Worm (Caenorhabditis elegans): ENCODE results near the gene gst-42.

gst-42 gene

ce11 chrX:11680851-11681250 is 46.9 kb downstream of the gst-42 start, which contains the start of gene T04F8.7:
Gene T04F8.7 (minus strand): TSS chrX:11680980.
- TF ChIP-seq ztf-6 (GFP tag; IDR thresholded peaks at IDR 0.05), result no peak
- 0 out of 2 replicates have a peak, but pooled peaks have one; percentile 22 for TF ChIP-seq Y53G8AR.9 (GFP tag; conservative IDR thresholded peaks at IDR 0.05)
- no peak for TF ChIP-seq snpc-1.1 (tag; optimal IDR thresholded peaks at IDR 0.05; ENCODE audit: insufficient read depth)
- peak; percentile 28 for TF ChIP-seq unc-62 (GFP tag; optimal IDR thresholded peaks at IDR 0.05)
- no peak for TF ChIP-seq fkh-3 (tag; optimal IDR thresholded peaks at IDR 0.05)
- TF ChIP-seq lin-54 (GFP tag; optimal IDR thresholded peaks at IDR 0.05), result no peak
- no peak for TF ChIP-seq hlh-26 (GFP tag; conservative IDR thresholded peaks at IDR 0.05)
- no peak for TF ChIP-seq attf-3 (GFP tag; conservative IDR thresholded peaks at IDR 0.05)
- TF ChIP-seq ztf-3 (GFP tag; optimal IDR thresholded peaks at IDR 0.05), result no peak
- TF ChIP-seq dox-1 (GFP tag; IDR thresholded peaks at IDR 0.05), result peak; percentile 66
- TF ChIP-seq lag-1 (GFP tag; IDR thresholded peaks at IDR 0.05), result no peak
- TF ChIP-seq ccch-3 (GFP tag; optimal IDR thresholded peaks at IDR 0.05), result no peak
- TF ChIP-seq chd-7 (tag; optimal IDR thresholded peaks at IDR 0.05), result no peak
- TF ChIP-seq F37B4.10 (GFP tag; IDR thresholded peaks at IDR 0.05), result no peak
- TF ChIP-seq ceh-79 (tag; optimal IDR thresholded peaks at IDR 0.05), result no peak
- no peak for TF ChIP-seq aptf-3 (GFP tag; IDR thresholded peaks at IDR 0.05)
- TF ChIP-seq madf-6 (GFP tag; IDR thresholded peaks at IDR 0.05), result no peak
- TF ChIP-seq F22D6.2 (tag; optimal IDR thresholded peaks at IDR 0.05), result no peak
- TF ChIP-seq tbp1 (GFP tag; optimal IDR thresholded peaks at IDR 0.05), result no peak
- TF ChIP-seq cebp-2 (GFP tag; IDR thresholded peaks at IDR 0.05), result no peak
- TF ChIP-seq akir-1 (GFP tag; optimal IDR thresholded peaks at IDR 0.05), result no peak
- TF ChIP-seq B0035.1 (tag; optimal IDR thresholded peaks at IDR 0.05), result no peak
- no peak for TF ChIP-seq unc-130 (GFP tag; optimal IDR thresholded peaks at IDR 0.05)
- no peak for TF ChIP-seq rcor-1 (GFP tag; IDR thresholded peaks at IDR 0.05)
- no peak for TF ChIP-seq ztf-25 (GFP tag; IDR thresholded peaks at IDR 0.05)
- no peak for TF ChIP-seq ekl-4 (GFP tag; IDR thresholded peaks at IDR 0.05)
- peak; percentile 49 for TF ChIP-seq ets-4 (GFP tag; optimal IDR thresholded peaks at IDR 0.05)
- peak in 1 of 2 experiments; percentile 69 for TF ChIP-seq let-607 (tag; optimal IDR thresholded peaks at IDR 0.05)
- TF ChIP-seq ztf-22 (GFP tag; optimal IDR thresholded peaks at IDR 0.05), result no peak
- no peak for TF ChIP-seq somi-1 (GFP tag; optimal IDR thresholded peaks at IDR 0.05)
- TF ChIP-seq hlh-12 (tag; optimal IDR thresholded peaks at IDR 0.05), result no peak
- TF ChIP-seq C06A6.2 (GFP tag; conservative IDR thresholded peaks at IDR 0.05), result no peak
- TF ChIP-seq lin-26 (GFP tag; IDR thresholded peaks at IDR 0.05), result no peak
- TF ChIP-seq dpl-1 (GFP tag; optimal IDR thresholded peaks at IDR 0.05), result no peak
- peak; percentile 99 for TF ChIP-seq nhr-80 (tag; optimal IDR thresholded peaks at IDR 0.05)
- peak; percentile 61 for TF ChIP-seq atf-7 (tag; optimal IDR thresholded peaks at IDR 0.05)
- TF ChIP-seq ceh-40 (GFP tag; IDR thresholded peaks at IDR 0.05), result no peak
- TF ChIP-seq egl-44 (GFP tag; IDR thresholded peaks at IDR 0.05), result no peak
- no peak for TF ChIP-seq hmg-20 (GFP tag; IDR thresholded peaks at IDR 0.05)
- no peak for TF ChIP-seq snpc-3.4 (tag; optimal IDR thresholded peaks at IDR 0.05)
- no peak for TF ChIP-seq athp-1 (tag; optimal IDR thresholded peaks at IDR 0.05)
- no peak for TF ChIP-seq nfya-2 (GFP tag; IDR thresholded peaks at IDR 0.05)
- TF ChIP-seq ZK185.1 (tag; optimal IDR thresholded peaks at IDR 0.05; ENCODE audit: poor library complexity, severe bottlenecking), result no peak
- TF ChIP-seq Y79H2A.3 (GFP tag; conservative IDR thresholded peaks at IDR 0.05), result no peak
- no peak for TF ChIP-seq sdz-38 (tag; optimal IDR thresholded peaks at IDR 0.05)
- no peak for TF ChIP-seq B0019.2 (GFP tag; conservative IDR thresholded peaks at IDR 0.05)

Measured in whole organism, young adult.